Fruit fly (Drosophila melanogaster) whole organism: ENCODE results near the gene Tps1.

Experiments used
- CG8478 ChIP-seq: fragments of >200 bp; optimal IDR thresholded peaks from 2 replicates; lab custom pipeline; 2018; ENCODE audit warnings: inconsistent platforms
- Dll ChIP-seq: fragments of >200 bp; optimal IDR thresholded peaks from 2 replicates; lab custom pipeline; 2017
- EcR ChIP-seq, 2 experiments: fragments of >200 bp; optimal IDR thresholded peaks; 2 replicates each; lab custom pipeline; 2017; ENCODE audit warnings: missing biosample characterization in 2 of 2, missing genetic modification characterization in 2 of 2, missing genetic modification reagents in 2 of 2
- pan ChIP-seq: fragments of >200 bp; optimal IDR thresholded peaks from 2 replicates; lab custom pipeline; 2017
- psq ChIP-seq: fragments of >200 bp; optimal IDR thresholded peaks from 2 replicates; lab custom pipeline; 2017
- usp ChIP-seq: fragments of >200 bp; optimal IDR thresholded peaks from 2 replicates; lab custom pipeline; 2017; ENCODE audit warnings: missing biosample characterization, missing genetic modification characterization, mixed read lengths

The Tps1 gene

DNA sequence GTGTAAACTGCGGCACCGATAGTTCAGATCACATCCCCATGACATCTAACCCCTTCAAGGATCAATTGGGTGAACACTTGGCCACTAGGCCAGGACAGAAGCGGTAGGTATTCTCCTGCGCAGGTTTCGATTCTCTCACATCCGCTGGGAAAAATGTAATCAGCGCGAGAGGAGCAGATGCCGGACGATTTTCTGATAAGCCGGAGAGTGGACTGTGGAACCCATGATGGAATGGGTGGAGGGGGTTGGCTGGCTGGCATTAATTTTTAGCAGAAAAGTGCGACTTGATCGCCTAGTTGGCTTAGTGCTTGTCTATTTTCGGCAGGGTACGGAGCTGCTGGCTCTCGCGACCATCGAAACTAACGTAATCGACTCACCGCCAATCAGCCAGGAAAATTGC, at the start of gene Tps1:
Gene Tps1, plus strand, starts transcription at position 301 of the 400 bp plus-strand sequence.
- TF ChIP-seq psq: no peak

DNA sequence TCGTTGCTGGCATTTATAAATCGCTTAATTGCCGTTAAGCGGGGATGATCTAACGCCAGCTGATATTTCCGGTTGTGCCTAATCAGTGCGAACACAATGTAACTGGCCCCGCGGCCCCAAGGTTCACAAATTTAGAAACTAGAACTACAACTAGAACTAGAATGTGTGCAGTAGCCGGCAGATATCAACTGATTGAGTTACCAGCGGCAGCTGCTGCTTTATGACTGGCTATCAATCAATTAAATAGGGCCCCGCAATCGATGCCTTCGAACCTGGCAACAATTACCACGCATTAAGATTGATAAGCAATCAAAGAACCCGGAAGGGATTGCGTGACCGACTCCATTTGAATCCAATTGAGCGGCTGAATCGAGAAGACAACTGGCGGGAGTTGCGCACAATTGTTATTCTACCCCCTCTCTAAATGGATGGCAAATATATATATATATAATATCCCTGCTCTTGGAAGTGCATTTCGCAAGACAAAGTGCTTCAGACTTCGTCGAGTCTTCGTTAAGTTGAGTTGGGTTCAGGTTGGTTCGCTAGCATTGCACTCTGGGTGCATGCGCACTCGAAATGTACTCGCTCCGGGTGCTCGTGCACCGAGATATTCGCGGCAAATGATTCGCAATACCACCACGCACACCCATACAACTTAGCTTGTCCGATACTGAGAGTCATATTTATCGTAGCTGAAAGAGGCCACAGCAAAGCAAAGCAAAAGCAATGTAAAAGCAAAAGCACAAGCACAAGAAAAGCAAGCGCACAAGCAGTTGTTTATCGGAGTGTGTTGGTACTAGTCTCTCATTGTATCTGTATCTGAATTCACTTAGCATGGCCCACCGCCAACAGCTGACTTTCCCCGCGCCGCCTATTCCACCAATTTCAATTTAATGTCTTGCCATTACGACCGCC, 48.1 kb upstream of the Tps1 start:
- TF ChIP-seq CG8478 (lab: Kevin White, UChicago) (no peak), pan (lab: Kevin White, UChicago) (peak; percentile 12), EcR (GFP tag; optimal IDR thresholded peaks at IDR 0.05; lab: Kevin White, UChicago) (no peak)

DNA sequence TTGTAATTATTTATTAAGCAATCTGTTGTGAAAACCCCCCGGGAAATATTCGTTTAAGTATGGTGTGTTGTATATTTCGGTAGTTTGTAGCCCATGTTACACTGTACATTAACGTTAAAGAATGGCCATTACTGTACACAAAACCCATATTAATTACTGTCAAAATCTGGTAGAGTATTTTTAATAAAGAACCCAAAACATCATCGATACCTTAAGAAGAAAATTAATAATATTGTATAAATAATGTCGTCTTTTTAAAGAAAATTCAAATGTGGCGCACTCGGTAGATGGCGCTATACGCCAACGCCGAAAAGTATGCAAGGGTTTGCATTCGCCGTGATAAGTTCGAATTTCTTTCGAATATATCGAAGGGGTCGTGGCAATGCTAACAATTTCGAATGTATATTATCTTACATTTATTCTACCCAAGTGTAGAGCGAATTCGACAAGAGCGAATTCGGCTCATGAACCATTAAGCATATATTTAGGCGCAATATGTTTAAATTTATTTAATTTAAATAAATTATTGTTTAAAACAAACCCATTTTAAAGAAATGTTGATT, 42.5 kb upstream of the Tps1 start:
- no peak for TF ChIP-seq usp (GFP tag; lab: Kevin White, UChicago)
- TF ChIP-seq pan (lab: Kevin White, UChicago): no peak
- TF ChIP-seq psq: no peak
- TF ChIP-seq EcR (GFP tag; optimal IDR thresholded peaks at IDR 0.05; lab: Kevin White, UChicago): no peak
- TF ChIP-seq CG8478 (lab: Kevin White, UChicago): no peak
- TF ChIP-seq Dll (lab: Kevin White, UChicago): no peak

DNA sequence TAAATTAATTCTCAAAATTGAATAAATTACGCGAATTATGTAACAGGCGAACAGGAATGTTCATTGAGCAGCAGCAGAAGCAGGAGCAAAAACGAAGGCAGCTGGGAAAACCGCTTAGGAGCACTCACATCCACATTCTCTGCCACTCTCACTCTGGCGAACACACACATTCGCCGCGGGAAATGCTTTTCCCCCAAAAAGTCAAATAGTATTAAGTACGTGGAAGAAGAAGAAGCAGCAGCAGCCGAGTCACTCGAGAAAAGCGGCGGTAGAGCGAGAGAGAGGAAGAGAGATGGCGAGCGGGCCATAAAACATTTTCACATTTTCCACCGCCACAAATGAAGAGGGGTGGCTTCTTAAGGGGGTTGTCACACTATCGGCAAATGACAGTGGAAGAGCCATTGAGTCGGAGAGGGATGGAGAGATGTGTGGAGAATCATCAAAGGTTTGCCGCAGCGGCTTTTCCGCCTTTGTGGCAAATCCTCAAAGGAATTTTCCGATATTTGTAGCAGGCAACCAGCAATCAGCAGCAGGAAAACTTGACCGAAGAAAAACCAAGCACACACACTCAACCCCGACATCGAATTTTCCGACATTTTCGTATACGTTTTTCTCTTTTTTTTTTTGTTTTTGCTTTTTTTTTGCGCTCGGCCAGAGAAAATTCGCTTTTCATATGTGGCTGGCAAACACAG, 41.4 kb upstream of the Tps1 start:
- TF ChIP-seq Dll (lab: Kevin White, UChicago) (no peak), usp (GFP tag; lab: Kevin White, UChicago) (no peak), pan (lab: Kevin White, UChicago) (no peak), EcR (GFP tag; optimal IDR thresholded peaks at IDR 0.05; lab: Kevin White, UChicago) (no peak), psq (no peak), CG8478 (lab: Kevin White, UChicago) (no peak)

DNA sequence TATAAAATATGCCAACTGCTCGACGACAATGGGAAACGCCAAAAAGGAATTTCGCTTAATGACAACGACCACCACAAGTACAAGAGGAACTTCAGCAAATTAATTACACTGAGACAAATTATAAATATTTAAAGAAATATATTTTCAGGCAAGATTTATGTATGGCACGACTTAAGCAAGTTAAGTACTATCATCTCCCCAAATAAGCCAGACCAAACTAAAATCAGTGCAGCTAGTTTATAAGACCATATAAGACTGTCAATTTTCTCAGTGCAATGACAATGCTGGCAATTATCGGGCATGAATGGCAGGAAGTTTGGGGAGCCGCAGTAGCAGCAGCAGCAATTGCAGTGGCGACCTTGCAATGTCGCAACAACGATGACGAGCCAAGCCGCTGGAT, 39.6 kb upstream of the Tps1 start:
- TF ChIP-seq EcR (GFP tag; optimal IDR thresholded peaks at IDR 0.05; lab: Kevin White, UChicago) (no peak), Dll (lab: Kevin White, UChicago) (no peak), CG8478 (lab: Kevin White, UChicago) (no peak), psq (no peak), pan (lab: Kevin White, UChicago) (no peak)

DNA sequence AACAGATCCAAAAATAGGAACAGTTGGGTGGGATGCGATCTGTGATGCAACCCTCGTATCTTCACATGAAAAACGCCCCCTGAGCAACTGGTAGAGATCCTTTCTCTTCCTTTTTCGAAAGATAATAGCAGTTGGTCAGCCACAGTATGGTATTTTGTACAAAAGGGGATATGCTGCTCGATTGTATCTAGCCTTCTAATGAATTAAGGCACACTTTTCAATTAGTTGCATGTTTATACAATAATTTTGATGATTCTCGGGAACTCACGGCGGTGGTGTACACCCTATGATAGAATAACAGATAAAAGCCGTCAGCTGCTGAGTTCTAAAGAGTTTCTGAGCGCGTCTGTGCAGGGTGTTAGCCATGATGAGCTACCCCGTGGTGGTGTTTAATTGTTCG, 38.5 kb upstream of the Tps1 start:
- TF ChIP-seq CG8478 (lab: Kevin White, UChicago): no peak

DNA sequence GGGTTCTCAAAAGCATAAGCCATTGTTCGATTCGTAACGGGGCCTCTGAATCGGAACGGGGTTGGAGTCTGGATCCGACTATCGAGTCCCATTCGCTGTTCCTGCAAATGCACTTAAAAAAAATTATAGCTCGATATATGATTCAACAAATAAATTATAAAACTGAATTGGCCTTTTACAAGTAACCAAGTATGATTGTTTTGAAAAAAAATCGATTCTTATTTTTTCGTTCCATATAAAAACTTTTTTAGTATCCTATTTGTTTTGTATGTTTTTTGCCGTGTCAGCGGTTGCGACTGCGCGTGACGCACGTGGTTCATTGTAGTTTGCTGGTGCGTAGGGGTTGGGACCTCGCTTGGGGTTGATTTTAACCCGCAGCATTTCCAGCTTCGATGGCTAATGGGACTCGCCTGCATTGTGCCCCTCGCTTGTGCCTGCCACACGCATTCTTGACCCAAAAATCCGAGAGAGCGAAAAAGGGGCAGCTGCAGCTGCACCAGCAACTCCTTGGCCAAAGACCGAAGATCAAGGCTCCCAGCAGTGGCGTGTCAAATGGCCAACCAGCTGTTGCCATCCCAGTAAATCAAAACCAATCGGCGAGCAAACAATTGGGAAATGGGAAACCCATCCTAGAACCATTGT, 37.3 kb upstream of the Tps1 start:
- TF ChIP-seq psq: no peak
- no peak for TF ChIP-seq pan (lab: Kevin White, UChicago)
- TF ChIP-seq Dll (lab: Kevin White, UChicago): no peak
- no peak for TF ChIP-seq EcR (GFP tag; optimal IDR thresholded peaks at IDR 0.05; lab: Kevin White, UChicago)
- no peak for TF ChIP-seq usp (GFP tag; lab: Kevin White, UChicago)
- TF ChIP-seq CG8478 (lab: Kevin White, UChicago): no peak

DNA sequence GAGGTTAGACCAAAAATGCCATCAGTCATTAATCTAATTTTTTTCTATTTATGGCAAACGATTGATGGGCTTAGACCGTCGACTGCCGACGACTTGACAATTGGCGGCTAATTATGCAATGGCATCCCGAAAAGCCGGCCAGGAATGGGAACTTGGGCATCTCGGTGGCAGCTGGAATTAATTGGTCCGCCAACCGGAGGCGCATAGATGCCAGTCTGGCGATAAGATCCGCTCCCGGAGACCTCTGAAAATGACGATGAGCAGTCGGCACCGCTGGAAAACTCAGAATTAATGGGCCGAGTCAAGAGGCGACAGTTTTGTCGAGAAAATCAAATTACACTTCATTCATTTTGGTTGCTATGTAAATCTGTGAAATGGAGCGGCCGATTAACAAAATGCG, 35.5 kb upstream of the Tps1 start, which contains the start of gene CG15429:
Gene CG15429, plus strand, starts transcription at position 301 of the 400 bp plus-strand sequence.
- TF ChIP-seq psq: no peak
- TF ChIP-seq Dll (lab: Kevin White, UChicago): no peak
- no peak for TF ChIP-seq EcR (GFP tag; optimal IDR thresholded peaks at IDR 0.05; lab: Kevin White, UChicago)
- no peak for TF ChIP-seq CG8478 (lab: Kevin White, UChicago)
- TF ChIP-seq usp (GFP tag; lab: Kevin White, UChicago): no peak
- no peak for TF ChIP-seq pan (lab: Kevin White, UChicago)

DNA sequence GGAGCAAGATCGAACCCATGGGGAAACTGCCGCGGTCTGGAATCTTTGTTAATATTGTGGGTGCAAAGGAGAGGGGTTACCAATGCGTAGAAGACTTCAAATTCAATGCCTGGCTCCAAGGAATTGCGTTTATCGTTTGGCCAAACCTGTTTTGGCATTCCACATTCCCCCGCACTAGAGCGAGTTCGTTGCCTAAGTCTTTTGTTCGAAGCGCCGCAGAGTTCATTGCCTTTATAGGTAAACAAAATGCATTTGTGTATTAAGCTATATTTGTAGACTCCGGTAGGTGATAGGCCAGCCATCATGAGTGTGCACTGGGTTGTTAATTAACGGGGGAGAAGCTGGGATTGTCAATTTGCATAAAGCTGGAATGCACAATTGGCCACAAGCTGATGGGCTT, 33.1 kb upstream of the Tps1 start:
- TF ChIP-seq CG8478 (lab: Kevin White, UChicago) (no peak), usp (GFP tag; lab: Kevin White, UChicago) (no peak), EcR (GFP tag; optimal IDR thresholded peaks at IDR 0.05; lab: Kevin White, UChicago) (peak in 1 of 2 experiments; percentile 90)

DNA sequence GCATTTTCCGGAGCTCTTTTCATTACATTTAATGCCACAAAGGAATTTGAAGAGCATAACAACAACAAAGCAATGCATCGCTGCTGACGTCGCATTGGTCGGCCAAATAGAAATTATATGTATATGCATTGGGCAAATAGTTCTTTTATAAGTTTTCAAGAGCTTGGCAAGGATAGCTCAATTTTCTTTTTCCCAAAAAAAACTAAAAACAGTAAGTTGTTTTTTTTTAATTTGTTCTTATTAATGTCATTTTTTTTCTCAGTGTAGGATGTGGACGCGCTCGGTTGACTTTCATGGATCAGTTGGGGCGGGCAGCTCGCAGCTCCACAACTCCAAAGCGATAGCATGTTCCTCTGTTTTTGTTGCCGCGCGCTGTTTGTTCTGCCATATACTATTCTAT, 29.0 kb upstream of the Tps1 start:
- TF ChIP-seq pan (lab: Kevin White, UChicago) (no peak), CG8478 (lab: Kevin White, UChicago) (no peak), usp (GFP tag; lab: Kevin White, UChicago) (no peak), psq (no peak), Dll (lab: Kevin White, UChicago) (no peak)

DNA sequence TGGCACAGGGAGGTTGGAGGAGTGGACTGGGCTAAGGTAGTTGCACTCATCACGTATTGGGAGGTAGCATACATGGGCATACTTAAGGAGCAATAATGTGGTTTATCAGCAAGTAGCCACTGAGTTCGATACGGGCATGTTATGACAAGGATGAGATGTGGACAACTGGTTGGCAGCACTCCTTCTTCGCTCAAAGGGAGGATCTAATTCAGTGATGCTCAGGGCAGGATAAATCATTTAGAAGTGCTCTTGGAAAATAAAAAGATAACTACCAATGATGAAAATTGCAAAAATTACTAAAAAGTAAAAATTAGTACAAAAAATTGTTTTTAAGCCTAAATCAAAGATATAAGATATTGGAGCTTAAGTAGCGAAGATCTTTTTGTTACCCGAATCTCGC, 27.2 kb upstream of the Tps1 start:
- TF ChIP-seq EcR (GFP tag; optimal IDR thresholded peaks at IDR 0.05; lab: Kevin White, UChicago): peak in 1 of 2 experiments; percentile 45
- no peak for TF ChIP-seq Dll (lab: Kevin White, UChicago)
- TF ChIP-seq psq: no peak
- no peak for TF ChIP-seq pan (lab: Kevin White, UChicago)
